Fruit fly (Drosophila melanogaster) whole organism, embryonic: ENCODE data around the gene Dr.

Experiments
- Awh ChIP-seq: fragments of 200-800 bp; sonication (Bioruptor generic); IDR thresholded peaks from 2 replicates; pipeline ENCODE4, ENCODE4 v1.3.6; 2022; ENCODE audit warnings: missing biosample characterization, missing genetic modification characterization
- CG10543 ChIP-seq: fragments of 200-800 bp; sonication (Bioruptor generic); optimal IDR thresholded peaks from 3 replicates; lab custom pipeline; 2017; ENCODE audit warnings: missing biosample characterization, mild to moderate bottlenecking, missing genetic modification characterization, moderate library complexity
- CG10959 ChIP-seq: fragments of 200-800 bp; sonication (Bioruptor generic); IDR thresholded peaks from 2 replicates; pipeline ENCODE4 v1.3.6; 2022; ENCODE audit warnings: missing biosample characterization, missing genetic modification characterization
- CG12299 ChIP-seq: fragments of 200-800 bp; sonication (Bioruptor generic); optimal IDR thresholded peaks from 2 replicates; lab custom pipeline; 2018; ENCODE audit warnings: missing biosample characterization, mild to moderate bottlenecking, missing genetic modification characterization
- CG15011 ChIP-seq: fragments of 200-800 bp; sonication (Bioruptor generic); optimal IDR thresholded peaks from 3 replicates; lab custom pipeline; 2018; ENCODE audit warnings: missing biosample characterization, mild to moderate bottlenecking, missing genetic modification characterization
- CG15514 ChIP-seq: fragments of 200-800 bp; sonication (Bioruptor generic); optimal IDR thresholded peaks from 3 replicates; lab custom pipeline; 2017; ENCODE audit warnings: missing biosample characterization, missing genetic modification characterization, mild to moderate bottlenecking, moderate library complexity, missing genetic modification reagents
- CG3163 ChIP-seq: fragments of 200-800 bp; sonication (Bioruptor generic); optimal IDR thresholded peaks from 3 replicates; lab custom pipeline; 2016; ENCODE audit warnings: missing biosample characterization, missing genetic modification characterization
- CG34376 ChIP-seq: fragments of 200-800 bp; sonication (Bioruptor generic); optimal IDR thresholded peaks from 2 replicates; lab custom pipeline; 2018; ENCODE audit warnings: missing biosample characterization, mild to moderate bottlenecking, missing genetic modification characterization
- CG7556 ChIP-seq: fragments of 200-800 bp; sonication (Bioruptor generic); optimal IDR thresholded peaks from 2 replicates; lab custom pipeline; 2017; ENCODE audit warnings: missing biosample characterization, mild to moderate bottlenecking, missing genetic modification characterization
- CG9876 ChIP-seq: fragments of 200-800 bp; sonication (Bioruptor generic); optimal IDR thresholded peaks from 2 replicates; lab custom pipeline; 2016; ENCODE audit warnings: missing biosample characterization, missing genetic modification characterization
- CG9932 ChIP-seq: fragments of 200-800 bp; sonication (Bioruptor generic); IDR thresholded peaks from 2 replicates; pipeline ENCODE4 v1.3.6; 2022; ENCODE audit warnings: missing biosample characterization, missing genetic modification characterization
- CTCF ChIP-seq: fragments of 200-800 bp; sonication (Bioruptor generic); optimal IDR thresholded peaks from 2 replicates; lab custom pipeline; 2017; ENCODE audit warnings: missing biosample characterization, mild to moderate bottlenecking, missing genetic modification characterization, moderate library complexity
- Chrac-16 ChIP-seq: fragments of 200-800 bp; sonication (Bioruptor generic); optimal IDR thresholded peaks from 3 replicates; lab custom pipeline; 2016; ENCODE audit warnings: missing biosample characterization, missing genetic modification characterization
- H2.0 ChIP-seq: fragments of 200-800 bp; sonication (Bioruptor generic); IDR thresholded peaks from 2 replicates; pipeline ENCODE4 v1.3.6; 2022; ENCODE audit warnings: missing biosample characterization, missing genetic modification characterization
- Med ChIP-seq: fragments of 200-800 bp; sonication (Bioruptor generic); peaks from one replicate; lab custom pipeline; 2016; ENCODE audit warnings: missing biosample characterization, missing genetic modification characterization, mild to moderate bottlenecking, inconsistent platforms, moderate library complexity
- Mrtf ChIP-seq: fragments of 200-800 bp; sonication (Bioruptor generic); IDR thresholded peaks from 3 replicates; pipeline ENCODE4 v1.3.6; 2022; ENCODE audit warnings: missing biosample characterization, missing genetic modification characterization
- Xrp1 ChIP-seq: fragments of 200-800 bp; sonication (Bioruptor generic); IDR thresholded peaks from 2 replicates; pipeline ENCODE4 v1.3.6; 2022; ENCODE audit warnings: missing biosample characterization, missing genetic modification characterization
- abd-A ChIP-seq: fragments of 200-800 bp; sonication (Bioruptor generic); optimal IDR thresholded peaks from 3 replicates; lab custom pipeline; 2019; ENCODE audit warnings: missing biosample characterization, mild to moderate bottlenecking, missing genetic modification characterization, moderate library complexity
- ase ChIP-seq: fragments of 200-800 bp; sonication (Bioruptor generic); IDR thresholded peaks from 3 replicates; pipeline ENCODE4 v1.3.6; 2022; ENCODE audit warnings: missing biosample characterization, missing genetic modification characterization
- chinmo ChIP-seq: fragments of 200-800 bp; sonication (Bioruptor generic); IDR thresholded peaks from 4 replicates; pipeline ENCODE4 v1.3.6; 2022; ENCODE audit warnings: missing biosample characterization, missing genetic modification characterization; ENCODE audit not compliant: partially characterized antibody
- crol ChIP-seq: fragments of 200-800 bp; sonication (Bioruptor generic); IDR thresholded peaks from 2 replicates; pipeline ENCODE4 v1.3.6; 2022; ENCODE audit warnings: missing biosample characterization, missing genetic modification characterization
- dysf ChIP-seq: fragments of 200-800 bp; sonication (Bioruptor generic); IDR thresholded peaks from 3 replicates; pipeline ENCODE4 v1.3.6; 2022; ENCODE audit warnings: missing biosample characterization, missing genetic modification characterization
- gsb-n ChIP-seq: fragments of 200-800 bp; sonication (Bioruptor generic); optimal IDR thresholded peaks from 3 replicates; lab custom pipeline; 2018; ENCODE audit warnings: missing biosample characterization, mild to moderate bottlenecking, missing genetic modification characterization
- lab ChIP-seq: fragments of 200-800 bp; sonication (Bioruptor generic); optimal IDR thresholded peaks from 3 replicates; lab custom pipeline; 2017; ENCODE audit warnings: missing biosample characterization, missing genetic modification characterization, mild to moderate bottlenecking, moderate library complexity, missing genetic modification reagents
- lov ChIP-seq, 2 experiments: fragments of 200-800 bp in 1 of 2; fragments of >200 bp in 1 of 2; sonication (Bioruptor generic) in 1 of 2; IDR thresholded peaks in 1 of 2; optimal IDR thresholded peaks in 1 of 2; 2 replicates in 1 of 2; 3 replicates in 1 of 2; pipeline versions ENCODE4 v1.3.6 to Lab custom; 2017 to 2022; ENCODE audit warnings: missing biosample characterization in 1 of 2, missing genetic modification characterization in 1 of 2
- mirr ChIP-seq: fragments of 200-800 bp; sonication (Bioruptor generic); optimal IDR thresholded peaks from 3 replicates; lab custom pipeline; 2018; ENCODE audit warnings: missing biosample characterization, mild to moderate bottlenecking, missing genetic modification characterization
- nerfin-1 ChIP-seq: fragments of 200-800 bp; sonication (Bioruptor generic); optimal IDR thresholded peaks from 3 replicates; lab custom pipeline; 2019; ENCODE audit warnings: missing biosample characterization, mild to moderate bottlenecking, missing genetic modification characterization, moderate library complexity
- pfk ChIP-seq: fragments of 200-800 bp; sonication (Bioruptor generic); optimal IDR thresholded peaks from 2 replicates; lab custom pipeline; 2018; ENCODE audit warnings: missing biosample characterization, mild to moderate bottlenecking, missing genetic modification characterization, moderate library complexity
- pita ChIP-seq: fragments of 200-800 bp; sonication (Bioruptor generic); optimal IDR thresholded peaks from 2 replicates; lab custom pipeline; 2017; ENCODE audit warnings: missing biosample characterization, mild to moderate bottlenecking, missing genetic modification characterization
- sens ChIP-seq: fragments of 200-800 bp; sonication (Bioruptor generic); peaks from one replicate; lab custom pipeline; 2016; ENCODE audit warnings: missing biosample characterization, missing genetic modification characterization
- stc ChIP-seq: fragments of 200-800 bp; sonication (Bioruptor generic); IDR thresholded peaks from 2 replicates; pipeline ENCODE4 v1.3.6; 2022; ENCODE audit warnings: missing biosample characterization, missing genetic modification characterization
- sug ChIP-seq: fragments of 200-800 bp; optimal IDR thresholded peaks from 2 replicates; lab custom pipeline; 2019; ENCODE audit warnings: missing biosample characterization, mild to moderate bottlenecking, missing genetic modification characterization, moderate library complexity
- tll ChIP-seq, 2 experiments: fragments of 200-800 bp in 1 of 2; fragments of >200 bp in 1 of 2; sonication (Bioruptor generic) in 1 of 2; optimal IDR thresholded peaks; 2 replicates each; lab custom pipeline; 2017 to 2019; ENCODE audit warnings: missing biosample characterization in 2 of 2, missing genetic modification characterization in 2 of 2, mild to moderate bottlenecking in 1 of 2, moderate library complexity in 1 of 2
- tx ChIP-seq: fragments of 200-800 bp; sonication (Bioruptor generic); optimal IDR thresholded peaks from 2 replicates; lab custom pipeline; 2016; ENCODE audit warnings: missing biosample characterization, missing genetic modification characterization
- vfl ChIP-seq: fragments of 200-800 bp; sonication (Bioruptor generic); optimal IDR thresholded peaks from 2 replicates; lab custom pipeline; 2016; ENCODE audit warnings: missing biosample characterization, missing genetic modification characterization
- vvl ChIP-seq: fragments of 200-800 bp; sonication (Bioruptor generic); IDR thresholded peaks from 2 replicates; pipeline ENCODE4 v1.3.6; 2022; ENCODE audit warnings: missing biosample characterization, missing genetic modification characterization

The Dr gene

DNA sequence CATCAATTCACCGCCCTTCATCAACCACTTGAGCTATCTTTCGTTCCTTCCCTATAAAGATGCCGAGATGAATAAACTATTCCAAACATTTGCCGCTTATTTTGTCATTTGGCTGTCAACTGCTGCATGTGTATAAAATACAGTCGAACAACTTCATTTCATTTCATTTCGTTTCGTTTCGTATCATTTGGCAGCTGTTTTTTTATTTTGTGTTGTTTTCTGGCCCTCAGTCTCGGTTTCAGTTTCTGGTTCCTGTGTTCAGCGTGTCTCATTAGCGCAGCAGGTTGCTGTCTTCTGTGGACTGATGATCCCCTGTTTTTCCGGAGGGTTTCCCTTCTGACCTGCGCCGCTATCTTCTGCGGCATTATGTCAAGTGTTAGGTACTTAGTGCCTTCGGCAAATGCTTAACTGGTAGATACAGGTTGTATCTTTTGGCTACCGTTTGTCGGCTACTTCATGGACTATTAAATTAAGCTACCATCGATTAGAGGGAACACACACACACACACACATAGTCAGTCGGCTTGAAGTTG is 3.3 kb downstream of the Dr start (continued):
- peak in 1 of 2 experiments; percentile 7 for TF ChIP-seq tll (GFP tag; optimal IDR thresholded peaks at IDR 0.05; lab: Kevin White, UChicago)
- no peak for TF ChIP-seq tx (GFP tag; lab: Kevin White, UChicago)
- TF ChIP-seq Xrp1: no peak
- peak; percentile 86 for TF ChIP-seq pfk (GFP tag; lab: Kevin White, UChicago)
- no peak for TF ChIP-seq pita (GFP tag; lab: Kevin White, UChicago)

DNA sequence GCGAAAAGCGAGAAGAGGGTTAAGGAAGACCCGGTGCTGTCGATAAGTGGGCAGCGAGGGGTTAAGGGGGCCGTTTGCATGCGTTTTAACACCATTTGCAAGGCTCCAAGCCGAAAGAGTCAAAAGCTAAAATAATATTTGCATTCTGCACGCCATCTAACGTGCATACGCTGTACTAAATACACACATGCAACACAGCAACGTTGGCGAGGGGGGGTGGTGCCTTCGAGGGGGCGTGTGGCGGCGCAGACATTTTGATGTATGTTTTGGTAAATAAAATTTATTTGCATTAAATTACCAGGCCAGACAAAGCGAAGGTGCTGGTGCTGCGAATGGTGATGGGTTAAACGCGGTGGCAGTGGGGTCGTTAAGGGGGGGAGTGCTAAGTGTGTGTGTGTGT is 4.2 kb downstream of the Dr start:
- TF ChIP-seq vfl (no peak), CG12299 (no peak), CTCF (GFP tag; lab: Kevin White, UChicago) (peak; percentile 77), crol (GFP tag; lab: Robert Waterston, UW) (peak; percentile 66), ase (GFP tag; lab: Robert Waterston, UW) (0 out of 3 replicates have a peak, but pooled peaks have one; percentile 34), sens (GFP tag; lab: Kevin White, UChicago) (peak; percentile 25), Med (peak; percentile 36), pfk (GFP tag; lab: Kevin White, UChicago) (no peak), CG10959 (GFP tag; lab: Robert Waterston, UW) (no peak)

DNA sequence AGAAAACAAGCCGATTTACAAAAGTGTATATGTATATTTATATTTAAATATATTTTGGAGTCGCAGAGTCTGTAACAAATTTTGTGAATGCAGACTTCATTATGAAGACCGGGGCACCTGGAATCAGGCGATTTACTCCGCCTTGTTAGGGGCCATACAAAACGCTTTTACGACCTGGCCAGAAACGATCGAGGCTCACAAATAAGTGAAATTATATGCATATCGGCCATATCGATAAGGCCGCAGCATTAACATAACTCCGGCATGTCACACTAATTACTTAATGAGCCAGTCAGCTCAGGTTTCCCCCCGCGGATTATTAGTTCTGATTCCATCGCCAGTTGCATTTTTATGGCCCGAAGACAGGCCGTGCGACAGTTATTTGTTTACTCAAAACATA is 6.4 kb downstream of the Dr start:
- TF ChIP-seq CG9876 (GFP tag; lab: Kevin White, UChicago) (no peak), Awh (peak; percentile 96), gsb-n (tag; lab: Kevin White, UChicago) (peak; percentile 64), Chrac-16 (no peak), CG7556 (GFP tag; lab: Kevin White, UChicago) (no peak), Mrtf (GFP tag; lab: Robert Waterston, UW) (no peak), abd-A (tag; lab: Kevin White, UChicago) (peak; percentile 76), vvl (GFP tag; lab: Robert Waterston, UW) (peak; percentile 30; the same call in 1 of the 2 replicates)

DNA sequence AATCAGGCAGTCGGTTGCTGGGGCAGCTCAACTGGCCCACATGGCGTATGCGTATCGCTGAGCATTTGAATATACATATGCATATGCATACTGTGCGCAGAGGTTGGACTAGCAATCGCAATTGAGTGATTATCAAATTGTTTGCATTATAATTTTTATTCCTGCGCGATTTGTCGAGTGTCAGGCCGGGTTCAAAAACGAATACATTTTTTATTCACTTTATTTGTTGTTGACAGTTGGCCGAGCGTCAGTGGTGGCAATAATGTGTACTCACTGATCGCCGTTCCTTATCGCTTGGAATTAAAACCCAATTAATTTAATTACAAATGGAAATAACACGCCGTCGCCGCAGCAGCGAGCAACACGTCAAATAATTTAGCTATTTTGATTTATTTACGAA is 9.6 kb downstream of the Dr start:
- TF ChIP-seq CG15514 (GFP tag; lab: Kevin White, UChicago) (no peak), CG15011 (GFP tag; lab: Kevin White, UChicago) (no peak), mirr (GFP tag; lab: Kevin White, UChicago) (peak; percentile 25), CG9932 (GFP tag; lab: Robert Waterston, UW) (no peak), chinmo (GFP tag; lab: Robert Waterston, UW) (0 out of 4 replicates have a peak, but pooled peaks have one; percentile 32), CG10543 (GFP tag; lab: Kevin White, UChicago) (peak; percentile 37), CG3163 (no peak), abd-A (tag; lab: Kevin White, UChicago) (peak; percentile 71), lab (GFP tag; lab: Kevin White, UChicago) (peak; percentile 35), dysf (GFP tag; lab: Robert Waterston, UW) (no peak), nerfin-1 (no peak), lov (optimal IDR thresholded peaks at IDR 0.05; lab: Kevin White, UChicago) (no peak), lov (GFP tag; IDR thresholded peaks at IDR 0.05; lab: Robert Waterston, UW) (no peak), CG34376 (GFP tag; lab: Kevin White, UChicago) (peak; percentile 12), sug (tag; lab: Kevin White, UChicago) (peak; percentile 62), stc (GFP tag; lab: Robert Waterston, UW) (no peak), H2.0 (GFP tag; lab: Robert Waterston, UW) (no peak)
